Worm (Caenorhabditis elegans) whole organism, L1 larva: Measurements from ENCODE around the gene Y97E10AR.6.

Source experiments
- C04F5.9 ChIP-seq: sonication (generic microtip); optimal IDR thresholded peaks from 2 replicates; lab custom pipeline; 2016; ENCODE audit warnings: missing genetic modification characterization, missing compliant biosample characterization
- alr-1 ChIP-seq: fragments of 200-800 bp; sonication (Bioruptor generic); optimal IDR thresholded peaks from 2 replicates; lab custom pipeline; 2018; ENCODE audit warnings: borderline replicate concordance, mild to moderate bottlenecking, missing genetic modification characterization, missing compliant biosample characterization
- aly-2 ChIP-seq: fragments of 150-350 bp; optimal IDR thresholded peaks from 2 replicates; lab custom pipeline; 2014; ENCODE audit warnings: missing biosample characterization, missing genetic modification characterization
- ama-1 ChIP-seq: fragments of 150-350 bp; optimal IDR thresholded peaks from 2 replicates; lab custom pipeline; 2014
- blmp-1 ChIP-seq: fragments of 150-350 bp; optimal IDR thresholded peaks from 2 replicates; lab custom pipeline; 2014; ENCODE audit warnings: missing biosample characterization, missing genetic modification characterization
- dpl-1 ChIP-seq, 3 experiments: fragments of 150-350 bp in 2 of 3; sonication (generic microtip) in 1 of 3; optimal IDR thresholded peaks; 2 replicates each; lab custom pipeline; 2014 to 2017; ENCODE audit warnings: missing biosample characterization in 3 of 3, missing genetic modification characterization in 3 of 3, missing genetic modification reagents in 3 of 3
- efl-1 ChIP-seq, 4 experiments: fragments of 150-350 bp; optimal IDR thresholded peaks in 3 of 4; peaks in 1 of 4; 1 replicate in 1 of 4; 2 replicates in 3 of 4; lab custom pipeline; 2014; ENCODE audit warnings: missing biosample characterization in 2 of 4, missing genetic modification characterization in 2 of 4, missing genetic modification reagents in 2 of 4
- efl-3 ChIP-seq: fragments of 200-800 bp; sonication (Bioruptor generic); optimal IDR thresholded peaks from 2 replicates; lab custom pipeline; 2018; ENCODE audit warnings: mild to moderate bottlenecking, missing genetic modification characterization, missing compliant biosample characterization
- egl-13 ChIP-seq: sonication (generic microtip); optimal IDR thresholded peaks from 2 replicates; lab custom pipeline; 2016; ENCODE audit warnings: missing genotype, missing genetic modification reagents, missing genetic modification characterization, missing compliant biosample characterization
- egl-27 ChIP-seq, 2 experiments: fragments of 150-350 bp in 1 of 2; sonication (generic microtip); optimal IDR thresholded peaks; 3 replicates each; lab custom pipeline; 2017 to 2018; ENCODE audit warnings: missing biosample characterization in 2 of 2, missing genetic modification characterization in 2 of 2, missing genetic modification reagents in 2 of 2
- elt-2 ChIP-seq: sonication (generic microtip); optimal IDR thresholded peaks from 2 replicates; lab custom pipeline; 2016; ENCODE audit warnings: missing genetic modification characterization, mild to moderate bottlenecking, inconsistent platforms, missing compliant biosample characterization, missing genetic modification reagents
- elt-3 ChIP-seq, 6 experiments: fragments of 150-350 bp in 1 of 6; sonication (generic microtip); optimal IDR thresholded peaks; 2 replicates each; lab custom pipeline; 2017 to 2018; ENCODE audit warnings: missing biosample characterization in 6 of 6, missing genetic modification characterization in 6 of 6, inconsistent platforms in 1 of 6
- ets-5 ChIP-seq: fragments of 200-800 bp; sonication (Bioruptor generic); IDR thresholded peaks from 2 replicates; pipeline ENCODE4 v1.3.6; 2022; ENCODE audit warnings: missing genetic modification characterization, missing compliant biosample characterization
- fkh-10 ChIP-seq: sonication (generic microtip); optimal IDR thresholded peaks from 2 replicates; lab custom pipeline; 2017; ENCODE audit warnings: missing biosample characterization, missing genetic modification reagents, missing genetic modification characterization
- fkh-4 ChIP-seq: sonication (generic microtip); optimal IDR thresholded peaks from 2 replicates; lab custom pipeline; 2016; ENCODE audit warnings: missing compliant biosample characterization, missing genetic modification characterization, borderline replicate concordance
- fos-1 ChIP-seq: fragments of 150-350 bp; optimal IDR thresholded peaks from 2 replicates; lab custom pipeline; 2014; ENCODE audit warnings: missing biosample characterization, missing genetic modification characterization
- grh-1 ChIP-seq: fragments of 200-800 bp; sonication (Bioruptor generic); IDR thresholded peaks from 2 replicates; pipeline ENCODE4 v1.3.6; 2022; ENCODE audit warnings: missing genetic modification reagents, missing genetic modification characterization, missing compliant biosample characterization
- hlh-4 ChIP-seq: sonication (generic microtip); optimal IDR thresholded peaks from 2 replicates; lab custom pipeline; 2016; ENCODE audit warnings: mild to moderate bottlenecking, missing genetic modification characterization, missing compliant biosample characterization
- hpl-2 ChIP-seq: fragments of 150-350 bp; optimal IDR thresholded peaks from 2 replicates; lab custom pipeline; 2014; ENCODE audit warnings: missing biosample characterization, missing genetic modification reagents, missing genetic modification characterization
- irx-1 ChIP-seq: sonication (generic microtip); optimal IDR thresholded peaks from 2 replicates; lab custom pipeline; 2016; ENCODE audit warnings: missing genetic modification characterization, missing compliant biosample characterization
- isw-1 ChIP-seq: fragments of 200-800 bp; sonication (Bioruptor generic); IDR thresholded peaks from 2 replicates; pipeline ENCODE4 v1.3.6; 2022; ENCODE audit warnings: missing genetic modification characterization, missing compliant biosample characterization
- jun-1 ChIP-seq: fragments of 150-350 bp; optimal IDR thresholded peaks from 2 replicates; lab custom pipeline; 2014; ENCODE audit warnings: missing biosample characterization, missing genetic modification reagents, missing genetic modification characterization
- lin-14 ChIP-seq: fragments of 200-800 bp; sonication (Bioruptor generic); optimal IDR thresholded peaks from 2 replicates; lab custom pipeline; 2018; ENCODE audit warnings: mild to moderate bottlenecking, missing genetic modification characterization, moderate library complexity, missing compliant biosample characterization
- lin-35 ChIP-seq, 2 experiments: fragments of 150-350 bp; optimal IDR thresholded peaks; 2 replicates each; lab custom pipeline; 2014; ENCODE audit warnings: missing biosample characterization in 2 of 2, missing genetic modification characterization in 2 of 2, missing genetic modification reagents in 2 of 2
- lin-39 ChIP-seq: fragments of 150-350 bp; optimal IDR thresholded peaks from 2 replicates; lab custom pipeline; 2014; ENCODE audit warnings: missing biosample characterization, missing genetic modification reagents, missing genetic modification characterization
- lir-3 ChIP-seq: sonication (generic microtip); optimal IDR thresholded peaks from 2 replicates; lab custom pipeline; 2016; ENCODE audit warnings: mild to moderate bottlenecking, missing genetic modification characterization, moderate library complexity, missing compliant biosample characterization; ENCODE audit not compliant: poor library complexity
- mdl-1 ChIP-seq, 2 experiments: fragments of 150-350 bp; optimal IDR thresholded peaks; 2 replicates each; lab custom pipeline; 2014 to 2017; ENCODE audit warnings: missing biosample characterization in 2 of 2, missing genetic modification characterization in 2 of 2, inconsistent platforms in 1 of 2
- mep-1 ChIP-seq: fragments of 150-350 bp; optimal IDR thresholded peaks from 2 replicates; lab custom pipeline; 2014; ENCODE audit warnings: missing biosample characterization, missing genetic modification characterization
- nhr-12 ChIP-seq: sonication (generic microtip); optimal IDR thresholded peaks from 2 replicates; lab custom pipeline; 2017; ENCODE audit warnings: missing biosample characterization, missing genetic modification characterization
- nhr-20 ChIP-seq: sonication (generic microtip); optimal IDR thresholded peaks from 2 replicates; lab custom pipeline; 2016; ENCODE audit warnings: mild to moderate bottlenecking, missing genetic modification characterization, missing compliant biosample characterization
- nhr-28 ChIP-seq: fragments of 150-350 bp; optimal IDR thresholded peaks from 2 replicates; lab custom pipeline; 2014; ENCODE audit warnings: missing biosample characterization, missing genetic modification characterization
- nhr-47 ChIP-seq: sonication (generic microtip); optimal IDR thresholded peaks from 2 replicates; lab custom pipeline; 2016; ENCODE audit warnings: mild to moderate bottlenecking, missing genetic modification characterization, moderate library complexity, missing compliant biosample characterization
- nhr-77 ChIP-seq: fragments of 150-350 bp; optimal IDR thresholded peaks from 2 replicates; lab custom pipeline; 2014; ENCODE audit warnings: missing biosample characterization, missing genetic modification characterization
- nhr-84 ChIP-seq: sonication (generic microtip); optimal IDR thresholded peaks from 2 replicates; lab custom pipeline; 2017; ENCODE audit warnings: missing biosample characterization, missing genetic modification characterization
- nhr-90 ChIP-seq: sonication (generic microtip); optimal IDR thresholded peaks from 2 replicates; lab custom pipeline; 2016; ENCODE audit warnings: mild to moderate bottlenecking, missing genetic modification characterization, missing compliant biosample characterization; ENCODE audit not compliant: poor library complexity
- pax-3 ChIP-seq: fragments of 200-800 bp; sonication (Bioruptor generic); optimal IDR thresholded peaks from 2 replicates; lab custom pipeline; 2018; ENCODE audit warnings: mild to moderate bottlenecking, missing genetic modification characterization, moderate library complexity, missing compliant biosample characterization
- pqm-1 ChIP-seq: sonication (generic microtip); optimal IDR thresholded peaks from 3 replicates; lab custom pipeline; 2017; ENCODE audit warnings: missing biosample characterization, missing genetic modification characterization
- skn-1 ChIP-seq: fragments of 150-350 bp; optimal IDR thresholded peaks from 2 replicates; lab custom pipeline; 2014; ENCODE audit warnings: missing biosample characterization, missing genetic modification characterization
- snpc-4 ChIP-seq: fragments of 150-350 bp; optimal IDR thresholded peaks from 2 replicates; lab custom pipeline; 2014; ENCODE audit warnings: missing biosample characterization, missing genetic modification characterization
- snu-23 ChIP-seq: sonication (generic microtip); optimal IDR thresholded peaks from 2 replicates; lab custom pipeline; 2016; ENCODE audit warnings: missing genetic modification characterization, missing compliant biosample characterization
- sptf-1 ChIP-seq: fragments of 150-350 bp; optimal IDR thresholded peaks from 2 replicates; lab custom pipeline; 2014; ENCODE audit warnings: missing biosample characterization, missing genetic modification characterization
- tlp-1 ChIP-seq: fragments of 150-350 bp; optimal IDR thresholded peaks from 2 replicates; lab custom pipeline; 2014; ENCODE audit warnings: missing biosample characterization, missing genetic modification characterization
- unc-62 ChIP-seq: fragments of 150-350 bp; optimal IDR thresholded peaks from 2 replicates; lab custom pipeline; 2014; ENCODE audit warnings: missing biosample characterization, missing genetic modification reagents, missing genetic modification characterization
- unc-86 ChIP-seq: sonication (generic microtip); optimal IDR thresholded peaks from 2 replicates; lab custom pipeline; 2016; ENCODE audit warnings: missing genetic modification characterization, missing compliant biosample characterization
- unc-98 ChIP-seq: fragments of 200-800 bp; sonication (Bioruptor generic); IDR thresholded peaks from 2 replicates; pipeline ENCODE4 v1.3.6; 2022; ENCODE audit warnings: missing genetic modification characterization, missing compliant biosample characterization
- zag-1 ChIP-seq: fragments of 150-350 bp; optimal IDR thresholded peaks from 2 replicates; lab custom pipeline; 2014; ENCODE audit warnings: missing biosample characterization, missing genetic modification characterization
- zip-4 ChIP-seq: fragments of 200-800 bp; sonication (Bioruptor generic); optimal IDR thresholded peaks from 2 replicates; lab custom pipeline; 2018; ENCODE audit warnings: mild to moderate bottlenecking, missing genetic modification characterization, moderate library complexity, missing compliant biosample characterization
- ztf-4 ChIP-seq: fragments of 150-350 bp; optimal IDR thresholded peaks from 2 replicates; lab custom pipeline; 2014; ENCODE audit warnings: missing biosample characterization, missing genetic modification characterization

Y97E10AR.6 gene

DNA sequence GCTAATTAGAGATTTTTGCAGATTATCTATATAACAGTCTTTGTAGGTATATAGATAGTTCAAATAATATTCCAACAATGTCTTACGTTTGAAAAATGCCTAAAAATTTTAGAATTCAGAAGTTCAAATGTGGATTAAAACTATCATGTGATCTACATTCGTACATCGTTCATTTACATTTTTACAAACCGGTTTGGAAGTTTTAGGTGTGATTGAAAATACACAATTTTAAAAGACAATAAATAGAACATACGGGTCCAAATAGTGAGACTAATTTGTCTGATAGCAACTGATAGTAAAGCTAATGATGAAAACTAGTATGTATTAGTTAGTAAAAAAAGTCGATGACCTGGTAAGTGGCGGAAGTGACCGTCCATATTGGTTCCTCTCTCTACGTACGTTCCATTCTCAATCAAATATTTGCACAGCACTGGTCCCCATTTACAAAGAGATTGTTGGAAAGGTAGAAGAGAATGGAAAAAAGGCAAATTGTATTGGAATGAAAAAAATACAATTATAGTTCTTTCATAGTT lies 27.7 kb upstream of the Y97E10AR.6 start (continued):
- peak in 1 of 2 experiments; percentile 12 for TF ChIP-seq lin-35 (GFP tag; optimal IDR thresholded peaks at IDR 0.05; lab: Kevin White, UChicago)
- TF ChIP-seq nhr-28 (tag; lab: Kevin White, UChicago): no peak
- no peak for TF ChIP-seq efl-3 (GFP tag; lab: Kevin White, UChicago)
- no peak for TF ChIP-seq ztf-4 (tag; lab: Kevin White, UChicago)
- no peak for TF ChIP-seq alr-1
- TF ChIP-seq skn-1 (tag; lab: Kevin White, UChicago): no peak
- TF ChIP-seq pax-3 (tag; lab: Kevin White, UChicago): no peak
- peak; percentile 2 for TF ChIP-seq nhr-20
- TF ChIP-seq nhr-77 (tag; lab: Kevin White, UChicago): no peak
- no peak for TF ChIP-seq unc-86 (tag; lab: Kevin White, UChicago)
- TF ChIP-seq nhr-47: no peak
- peak; percentile 36 for TF ChIP-seq lin-14

DNA sequence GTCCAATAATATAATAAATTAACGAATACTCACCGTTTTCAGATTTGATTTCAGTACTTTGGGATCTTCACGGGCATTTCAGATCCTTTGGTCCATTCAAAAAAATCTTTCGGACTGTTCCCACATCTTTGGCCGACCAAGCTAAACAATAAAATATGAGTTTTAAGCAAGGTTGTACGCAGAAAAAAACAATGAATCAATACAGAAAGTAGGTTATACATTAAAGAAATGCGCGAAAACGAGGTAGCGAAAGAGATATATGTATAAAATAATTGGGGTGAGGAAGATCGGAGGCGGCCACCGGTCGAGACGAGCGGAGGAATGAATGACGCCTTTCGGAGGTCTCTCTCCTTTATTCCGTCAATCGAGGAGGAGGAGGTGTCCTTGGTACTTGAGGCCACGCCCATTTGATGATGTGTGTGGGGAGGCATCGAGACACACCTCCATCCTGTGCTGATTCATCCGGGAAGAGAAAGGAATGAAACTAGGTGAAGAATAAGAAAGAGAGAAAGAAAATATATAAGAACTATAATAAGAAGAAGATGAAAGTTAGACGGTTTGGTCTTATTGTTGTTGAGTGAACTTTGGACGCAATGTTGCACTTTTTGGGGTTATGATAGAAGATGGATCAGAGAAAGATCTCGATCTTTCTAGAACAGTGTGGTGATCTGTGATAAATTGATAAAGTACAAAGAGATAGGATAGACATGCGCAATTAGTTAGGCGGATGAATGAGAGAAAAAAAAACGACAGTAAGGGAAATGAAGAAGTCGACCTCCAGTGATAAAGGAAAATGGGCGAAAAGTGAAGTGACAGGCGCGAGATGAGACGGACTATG lies 26.7 kb upstream of the Y97E10AR.6 start:
- no peak for TF ChIP-seq lir-3 (tag; lab: Kevin White, UChicago)
- TF ChIP-seq hlh-4 (tag; lab: Kevin White, UChicago): no peak
- no peak for TF ChIP-seq zag-1 (tag; lab: Kevin White, UChicago)
- TF ChIP-seq dpl-1 (GFP tag; optimal IDR thresholded peaks at IDR 0.05; lab: Kevin White, UChicago): no peak
- TF ChIP-seq aly-2 (tag; lab: Kevin White, UChicago): no peak
- TF ChIP-seq efl-1 (optimal IDR thresholded peaks at IDR 0.05; lab: Kevin White, UChicago): no peak
- no peak for TF ChIP-seq efl-1 (GFP tag; optimal IDR thresholded peaks at IDR 0.05 in 1 of 2; lab: Kevin White, UChicago)
- TF ChIP-seq grh-1 (GFP tag; lab: Robert Waterston, UW): no peak
- no peak for TF ChIP-seq skn-1 (tag; lab: Kevin White, UChicago)
- TF ChIP-seq snu-23 (GFP tag; lab: Kevin White, UChicago): peak; percentile 46
- no peak for TF ChIP-seq efl-3 (GFP tag; lab: Kevin White, UChicago)
- TF ChIP-seq mdl-1 (tag; optimal IDR thresholded peaks at IDR 0.05; lab: Kevin White, UChicago): no peak
- peak; percentile 32 for TF ChIP-seq mep-1 (tag; lab: Kevin White, UChicago)
- peak in 1 of 2 experiments; percentile 10 for TF ChIP-seq lin-35 (GFP tag; optimal IDR thresholded peaks at IDR 0.05; lab: Kevin White, UChicago)
- TF ChIP-seq nhr-12 (tag; lab: Kevin White, UChicago): no peak
- no peak for TF ChIP-seq nhr-90
- no peak for TF ChIP-seq unc-62 (GFP tag; lab: Kevin White, UChicago)
- TF ChIP-seq egl-27 (tag; optimal IDR thresholded peaks at IDR 0.05; lab: Kevin White, UChicago): no peak
- TF ChIP-seq elt-2 (tag; lab: Kevin White, UChicago): no peak
- peak; percentile 78 for TF ChIP-seq ama-1 (lab: Kevin White, UChicago)
- no peak for TF ChIP-seq isw-1
- TF ChIP-seq elt-3 (tag; optimal IDR thresholded peaks at IDR 0.05; lab: Kevin White, UChicago): peak; percentile 22 to 94 (median 76)
- TF ChIP-seq C04F5.9 (tag; lab: Kevin White, UChicago): no peak
- no peak for TF ChIP-seq lin-39 (tag; lab: Kevin White, UChicago)
- TF ChIP-seq fkh-10 (GFP tag; lab: Kevin White, UChicago): no peak
- TF ChIP-seq zip-4: no peak
- TF ChIP-seq tlp-1 (tag; lab: Kevin White, UChicago): no peak
- TF ChIP-seq irx-1 (tag; lab: Kevin White, UChicago): no peak
- no peak for TF ChIP-seq pax-3 (tag; lab: Kevin White, UChicago)
- TF ChIP-seq fos-1 (tag; lab: Kevin White, UChicago): no peak
- no peak for TF ChIP-seq fkh-4 (tag; lab: Kevin White, UChicago)
- TF ChIP-seq alr-1: no peak
- no peak for TF ChIP-seq jun-1 (tag; lab: Kevin White, UChicago)
- TF ChIP-seq nhr-28 (tag; lab: Kevin White, UChicago): no peak
- TF ChIP-seq egl-13: no peak
- TF ChIP-seq unc-98 (GFP tag; lab: Robert Waterston, UW): no peak
- TF ChIP-seq pqm-1 (tag; lab: Kevin White, UChicago): no peak
- no peak for TF ChIP-seq snpc-4 (tag; lab: Kevin White, UChicago)
- TF ChIP-seq blmp-1 (tag; lab: Kevin White, UChicago): peak; percentile 98
- TF ChIP-seq ztf-4 (tag; lab: Kevin White, UChicago): no peak
- no peak for TF ChIP-seq hpl-2 (GFP tag; lab: Kevin White, UChicago)
- no peak for TF ChIP-seq nhr-84 (tag; lab: Kevin White, UChicago)
- TF ChIP-seq ets-5 (GFP tag; lab: Robert Waterston, UW): no peak
- no peak for TF ChIP-seq sptf-1
